Fruit fly (Drosophila melanogaster) whole organism, embryonic: ENCODE measurements around the gene Sytbeta.

ENCODE experiments used
- Ada2b ChIP-seq: fragments of 200-800 bp; sonication (Bioruptor generic); IDR thresholded peaks from 2 replicates; pipeline ENCODE4 v1.3.6; 2022; ENCODE audit warnings: missing biosample characterization, missing genetic modification characterization
- Aef1 ChIP-seq: fragments of 200-800 bp; sonication (Bioruptor generic); IDR thresholded peaks from 3 replicates; pipeline ENCODE4 v1.3.6; 2022; ENCODE audit warnings: missing biosample characterization, missing genetic modification characterization
- Antp ChIP-seq: fragments of 200-800 bp; sonication (Bioruptor generic); optimal IDR thresholded peaks from 3 replicates; lab custom pipeline; 2016; ENCODE audit warnings: missing biosample characterization, missing genetic modification characterization
- Atf-2 ChIP-seq: fragments of 200-800 bp; sonication (Bioruptor generic); optimal IDR thresholded peaks from 2 replicates; lab custom pipeline; 2016; ENCODE audit warnings: missing biosample characterization, missing genetic modification characterization
- CG10979 ChIP-seq: fragments of 200-800 bp; sonication (Bioruptor generic); optimal IDR thresholded peaks from 2 replicates; lab custom pipeline; 2018; ENCODE audit warnings: missing biosample characterization, mild to moderate bottlenecking, missing genetic modification characterization, moderate library complexity
- CG12219 ChIP-seq: fragments of 200-800 bp; sonication (Bioruptor generic); optimal IDR thresholded peaks from 3 replicates; lab custom pipeline; 2018; ENCODE audit warnings: missing biosample characterization, mild to moderate bottlenecking, missing genetic modification characterization
- CG14014 ChIP-seq: fragments of 200-800 bp; sonication (Bioruptor generic); IDR thresholded peaks from 2 replicates; pipeline ENCODE4 v1.3.6; 2022; ENCODE audit warnings: missing biosample characterization, missing genetic modification characterization
- CG15073 ChIP-seq: fragments of 200-800 bp; sonication (Bioruptor generic); optimal IDR thresholded peaks from 2 replicates; lab custom pipeline; 2016; ENCODE audit warnings: missing biosample characterization, missing genetic modification characterization
- CG15696 ChIP-seq: fragments of 200-800 bp; sonication (Bioruptor generic); optimal IDR thresholded peaks from 2 replicates; lab custom pipeline; 2019; ENCODE audit warnings: missing biosample characterization, mild to moderate bottlenecking, missing genetic modification characterization, moderate library complexity
- CG1602 ChIP-seq: fragments of 200-800 bp; sonication (Bioruptor generic); optimal IDR thresholded peaks from 3 replicates; lab custom pipeline; 2016; ENCODE audit warnings: missing biosample characterization, missing genetic modification characterization
- CG16863 ChIP-seq: fragments of 200-800 bp; sonication (Bioruptor generic); optimal IDR thresholded peaks from 3 replicates; lab custom pipeline; 2016; ENCODE audit warnings: missing biosample characterization, missing genetic modification characterization
- CG17612 ChIP-seq: fragments of 200-800 bp; sonication (Bioruptor generic); IDR thresholded peaks from 2 replicates; pipeline ENCODE4 v1.3.6; 2022; ENCODE audit warnings: missing biosample characterization, missing genetic modification characterization
- CG17912 ChIP-seq: fragments of 200-800 bp; sonication (Bioruptor generic); optimal IDR thresholded peaks from 2 replicates; lab custom pipeline; 2018; ENCODE audit warnings: missing biosample characterization, mild to moderate bottlenecking, missing genetic modification characterization
- CG18599 ChIP-seq: fragments of 200-800 bp; sonication (Bioruptor generic); optimal IDR thresholded peaks from 3 replicates; lab custom pipeline; 2017; ENCODE audit warnings: missing biosample characterization, missing genetic modification characterization, mild to moderate bottlenecking, moderate library complexity, missing genetic modification reagents
- CG3838 ChIP-seq: fragments of 200-800 bp; sonication (Bioruptor generic); optimal IDR thresholded peaks from 3 replicates; lab custom pipeline; 2016; ENCODE audit warnings: missing biosample characterization, missing genetic modification characterization
- CG4617 ChIP-seq: fragments of 200-800 bp; sonication (Bioruptor generic); optimal IDR thresholded peaks from 3 replicates; lab custom pipeline; 2016; ENCODE audit warnings: missing biosample characterization, missing genetic modification characterization, borderline replicate concordance
- CG8281 ChIP-seq: fragments of 200-800 bp; sonication (Bioruptor generic); optimal IDR thresholded peaks from 2 replicates; lab custom pipeline; 2018; ENCODE audit warnings: missing biosample characterization, mild to moderate bottlenecking, missing genetic modification characterization, moderate library complexity
- D ChIP-seq, 2 experiments: fragments of 200-800 bp in 1 of 2; fragments of >200 bp in 1 of 2; sonication (Bioruptor generic) in 1 of 2; optimal IDR thresholded peaks; 2 replicates in 1 of 2; 3 replicates in 1 of 2; lab custom pipeline; 2017; ENCODE audit warnings: mild to moderate bottlenecking in 1 of 2, missing biosample characterization in 1 of 2, missing genetic modification characterization in 1 of 2, missing genetic modification reagents in 1 of 2
- Dfd ChIP-seq, 2 experiments: fragments of >200 bp; optimal IDR thresholded peaks; 2 replicates each; lab custom pipeline; 2017; ENCODE audit warnings: missing biosample characterization in 2 of 2, missing genetic modification characterization in 2 of 2
- Dip3 ChIP-seq: fragments of 200-800 bp; sonication (Bioruptor generic); optimal IDR thresholded peaks from 3 replicates; lab custom pipeline; 2016; ENCODE audit warnings: missing biosample characterization, missing genetic modification characterization
- Dll ChIP-seq: fragments of 200-800 bp; sonication (Bioruptor generic); IDR thresholded peaks from 4 replicates; pipeline ENCODE4 v1.3.6; 2022; ENCODE audit warnings: missing biosample characterization, missing genetic modification characterization; ENCODE audit not compliant: partially characterized antibody
- E2f1 ChIP-seq: fragments of 200-800 bp; sonication (Bioruptor generic); IDR thresholded peaks from 2 replicates; pipeline ENCODE4 v1.3.6; 2022; ENCODE audit warnings: missing biosample characterization, missing genetic modification characterization
- Fer1 ChIP-seq: fragments of 200-800 bp; sonication (Bioruptor generic); optimal IDR thresholded peaks from 2 replicates; lab custom pipeline; 2017; ENCODE audit warnings: missing biosample characterization, mild to moderate bottlenecking, missing genetic modification characterization
- Fer3 ChIP-seq: fragments of 200-800 bp; sonication (Bioruptor generic); optimal IDR thresholded peaks from 2 replicates; lab custom pipeline; 2018; ENCODE audit warnings: missing biosample characterization, mild to moderate bottlenecking, missing genetic modification characterization, moderate library complexity
- HHEX ChIP-seq: fragments of 200-800 bp; sonication (Bioruptor generic); optimal IDR thresholded peaks from 3 replicates; lab custom pipeline; 2017; ENCODE audit warnings: missing biosample characterization, mild to moderate bottlenecking, missing genetic modification characterization, missing genetic modification reagents
- Nf-YA ChIP-seq: fragments of 200-800 bp; sonication (Bioruptor generic); IDR thresholded peaks from 2 replicates; pipeline ENCODE4 v1.3.6; 2022; ENCODE audit warnings: missing biosample characterization, missing genetic modification characterization
- PHDP ChIP-seq: fragments of 200-800 bp; sonication (Bioruptor generic); optimal IDR thresholded peaks from 3 replicates; lab custom pipeline; 2018; ENCODE audit warnings: missing biosample characterization, mild to moderate bottlenecking, missing genetic modification characterization, moderate library complexity
- Pdp1 ChIP-seq, 2 experiments: fragments of 200-800 bp; sonication (Bioruptor generic); optimal IDR thresholded peaks; 3 replicates each; lab custom pipeline; 2016; ENCODE audit warnings: missing biosample characterization in 2 of 2, missing genetic modification characterization in 2 of 2, mild to moderate bottlenecking in 1 of 2, moderate library complexity in 1 of 2
- Rfx ChIP-seq: fragments of 200-800 bp; sonication (Bioruptor generic); IDR thresholded peaks from 2 replicates; pipeline ENCODE4 v1.3.6; 2022; ENCODE audit warnings: missing biosample characterization, missing genetic modification characterization
- Ssrp ChIP-seq: fragments of 200-800 bp; sonication (Bioruptor generic); optimal IDR thresholded peaks from 2 replicates; lab custom pipeline; 2018; ENCODE audit warnings: missing biosample characterization, mild to moderate bottlenecking, missing genetic modification characterization, moderate library complexity
- Stat92E ChIP-seq, 3 experiments: fragments of >200 bp in 2 of 3; fragments of 200-800 bp in 1 of 3; sonication (Bioruptor generic) in 1 of 3; optimal IDR thresholded peaks; 2 replicates each; lab custom pipeline; 2017 to 2019; ENCODE audit warnings: missing biosample characterization in 3 of 3, missing genetic modification characterization in 3 of 3, mild to moderate bottlenecking in 1 of 3, moderate library complexity in 1 of 3
- Usf ChIP-seq: fragments of 200-800 bp; sonication (Bioruptor generic); optimal IDR thresholded peaks from 2 replicates; lab custom pipeline; 2017; ENCODE audit warnings: missing genotype, missing biosample characterization, missing genetic modification characterization
- ab ChIP-seq: fragments of 200-800 bp; sonication (Bioruptor generic); optimal IDR thresholded peaks from 2 replicates; lab custom pipeline; 2016; ENCODE audit warnings: missing biosample characterization, missing genetic modification characterization
- br ChIP-seq: fragments of >200 bp; optimal IDR thresholded peaks from 2 replicates; lab custom pipeline; 2017
- chm ChIP-seq: fragments of 200-800 bp; sonication (Bioruptor generic); IDR thresholded peaks from 2 replicates; pipeline ENCODE4 v1.3.6; 2022; ENCODE audit warnings: missing biosample characterization, missing genetic modification characterization
- da ChIP-seq: fragments of 200-800 bp; sonication (Bioruptor generic); optimal IDR thresholded peaks from 2 replicates; lab custom pipeline; 2016; ENCODE audit warnings: missing biosample characterization, missing genetic modification characterization
- gce ChIP-seq: fragments of 200-800 bp; sonication (Bioruptor generic); IDR thresholded peaks from 3 replicates; pipeline ENCODE4 v1.3.6; 2022; ENCODE audit warnings: missing biosample characterization, missing genetic modification characterization
- gt ChIP-seq: fragments of 200-800 bp; sonication (Bioruptor generic); IDR thresholded peaks from 2 replicates; pipeline ENCODE4 v1.3.6; 2022; ENCODE audit warnings: missing biosample characterization, missing genetic modification characterization
- jumu ChIP-seq: fragments of 200-800 bp; sonication (Bioruptor generic); optimal IDR thresholded peaks from 3 replicates; lab custom pipeline; 2016; ENCODE audit warnings: missing biosample characterization, missing genetic modification characterization
- mam ChIP-seq: fragments of 200-800 bp; sonication (Bioruptor generic); optimal IDR thresholded peaks from 3 replicates; lab custom pipeline; 2016; ENCODE audit warnings: missing biosample characterization, missing genetic modification characterization
- pb ChIP-seq: fragments of 200-800 bp; sonication (Bioruptor generic); optimal IDR thresholded peaks from 3 replicates; lab custom pipeline; 2016; ENCODE audit warnings: missing biosample characterization, missing genetic modification characterization
- pfk ChIP-seq: fragments of 200-800 bp; sonication (Bioruptor generic); optimal IDR thresholded peaks from 2 replicates; lab custom pipeline; 2018; ENCODE audit warnings: missing biosample characterization, mild to moderate bottlenecking, missing genetic modification characterization, moderate library complexity
- ranshi ChIP-seq: fragments of 200-800 bp; sonication (Bioruptor generic); IDR thresholded peaks from 2 replicates; pipeline ENCODE4 v1.3.6; 2022; ENCODE audit warnings: missing biosample characterization, missing genetic modification characterization
- salm ChIP-seq: fragments of 200-800 bp; sonication (Bioruptor generic); optimal IDR thresholded peaks from 2 replicates; lab custom pipeline; 2018; ENCODE audit warnings: missing biosample characterization, mild to moderate bottlenecking, missing genetic modification characterization
- slp2 ChIP-seq: fragments of 200-800 bp; sonication (Bioruptor generic); optimal IDR thresholded peaks from 2 replicates; lab custom pipeline; 2016; ENCODE audit warnings: missing biosample characterization, missing genetic modification characterization
- sr ChIP-seq: fragments of 200-800 bp; sonication (Bioruptor generic); IDR thresholded peaks from 3 replicates; pipeline ENCODE4 v1.3.6; 2022; ENCODE audit warnings: missing biosample characterization, missing genetic modification characterization
- twi ChIP-seq: fragments of 200-800 bp; optimal IDR thresholded peaks from 2 replicates; lab custom pipeline; 2019; ENCODE audit warnings: missing biosample characterization, mild to moderate bottlenecking, missing genetic modification characterization, moderate library complexity
- wdn ChIP-seq: fragments of 200-800 bp; sonication (Bioruptor generic); IDR thresholded peaks from 2 replicates; pipeline ENCODE4 v1.3.6; 2022; ENCODE audit warnings: missing biosample characterization, missing genetic modification characterization
- wek ChIP-seq: fragments of 200-800 bp; sonication (Bioruptor generic); optimal IDR thresholded peaks from 3 replicates; lab custom pipeline; 2018; ENCODE audit warnings: missing biosample characterization, mild to moderate bottlenecking, missing genetic modification characterization, moderate library complexity
- z ChIP-seq: fragments of 200-800 bp; sonication (Bioruptor generic); IDR thresholded peaks from 3 replicates; pipeline ENCODE4 v1.3.6; 2022; ENCODE audit warnings: missing biosample characterization, missing genetic modification characterization

Sytbeta gene

DNA sequence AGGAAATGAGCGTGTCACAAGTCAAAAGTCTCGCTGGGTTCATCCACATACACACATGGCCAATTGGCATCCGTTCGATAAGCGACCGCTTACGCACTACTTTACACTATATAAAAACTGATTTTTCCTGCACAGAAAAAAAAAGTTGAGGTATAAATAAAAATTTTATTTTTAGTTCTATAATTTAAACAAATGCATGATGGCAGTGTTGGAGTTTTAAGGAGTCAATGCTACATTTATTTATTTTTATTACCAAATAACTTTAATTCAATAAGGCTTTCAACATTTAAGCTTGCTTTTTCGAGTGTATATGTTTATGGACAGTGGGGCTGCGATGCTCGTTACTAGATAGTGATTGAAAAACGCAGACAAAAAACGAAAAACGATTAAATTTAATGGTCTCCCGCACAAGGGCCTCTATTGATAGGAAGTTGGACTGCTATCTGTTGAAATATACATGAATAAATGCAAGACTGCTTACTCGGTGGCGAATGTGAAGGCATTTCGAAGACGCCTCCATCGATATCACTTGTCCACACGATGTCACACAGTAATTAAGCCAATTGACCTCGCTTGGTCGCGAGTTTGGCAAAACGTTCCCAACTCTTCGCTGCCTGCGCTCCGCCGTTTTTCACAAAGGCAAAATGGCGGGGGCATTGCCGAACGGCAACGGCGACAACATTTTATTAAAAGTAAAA, 53.0 kb downstream of the Sytbeta start (continued):
- TF ChIP-seq z (GFP tag; lab: Robert Waterston, UW) (no peak), ranshi (GFP tag; lab: Robert Waterston, UW) (peak; percentile 80), CG15696 (tag; lab: Kevin White, UChicago) (peak; percentile 82), wdn (GFP tag; lab: Robert Waterston, UW) (no peak), Fer1 (GFP tag; lab: Kevin White, UChicago) (peak; percentile 74), br (lab: Kevin White, UChicago) (no peak), twi (tag; lab: Kevin White, UChicago) (peak; percentile 61), CG16863 (GFP tag; lab: Kevin White, UChicago) (peak; percentile 29), Rfx (GFP tag; lab: Robert Waterston, UW) (peak; percentile 75), CG4617 (peak; percentile 18), HHEX (GFP tag; lab: Kevin White, UChicago) (peak; percentile 71), Fer3 (tag; lab: Kevin White, UChicago) (peak; percentile 75), CG12219 (GFP tag; lab: Kevin White, UChicago) (peak; percentile 54), salm (peak; percentile 74), CG14014 (peak; percentile 58; the same call in 1 of the 2 replicates), Pdp1 (GFP tag; optimal IDR thresholded peaks at IDR 0.05; lab: Kevin White, UChicago) (peak; percentile 49 to 65), CG1602 (GFP tag; lab: Kevin White, UChicago) (peak; percentile 60), CG18599 (peak; percentile 81), CG15073 (GFP tag; lab: Kevin White, UChicago) (no peak), pfk (no peak), Dip3 (GFP tag; lab: Kevin White, UChicago) (no peak), CG17612 (GFP tag; lab: Robert Waterston, UW) (peak; percentile 16; the same call in 1 of the 2 replicates), PHDP (tag; lab: Kevin White, UChicago) (peak; percentile 82), CG8281 (peak; percentile 47), jumu (GFP tag; lab: Kevin White, UChicago) (peak; percentile 15), CG10979 (tag; lab: Kevin White, UChicago) (peak; percentile 78), chm (GFP tag; lab: Robert Waterston, UW) (peak; percentile 65; the same call in 1 of the 2 replicates), Ada2b (GFP tag; lab: Robert Waterston, UW) (peak; percentile 79), Dfd (GFP tag; optimal IDR thresholded peaks at IDR 0.05; lab: Kevin White, UChicago) (no peak), Dll (no peak), CG17912 (GFP tag; lab: Kevin White, UChicago) (no peak), wek (no peak), Antp (GFP tag; lab: Kevin White, UChicago) (no peak), ab (no peak), Usf (GFP tag; lab: Kevin White, UChicago) (no peak), da (GFP tag; lab: Kevin White, UChicago) (no peak), Atf-2 (peak; percentile 16), sr (no peak), gce (peak; percentile 45; the same call in 1 of the 3 replicates), Aef1 (GFP tag; lab: Robert Waterston, UW) (peak; percentile 52), Ssrp (tag; lab: Kevin White, UChicago) (peak; percentile 80), D (optimal IDR thresholded peaks at IDR 0.05; lab: Kevin White, UChicago) (no peak), D (GFP tag; optimal IDR thresholded peaks at IDR 0.05; lab: Kevin White, UChicago) (peak; percentile 70), slp2 (GFP tag; lab: Kevin White, UChicago) (peak; percentile 20), CG3838 (GFP tag; lab: Kevin White, UChicago) (peak; percentile 36), Stat92E (GFP tag; optimal IDR thresholded peaks at IDR 0.05; lab: Kevin White, UChicago) (peak in 1 of 3 experiments; percentile 33), E2f1 (GFP tag; lab: Robert Waterston, UW) (peak; percentile 62), gt (GFP tag; lab: Robert Waterston, UW) (no peak), pb (GFP tag; lab: Kevin White, UChicago) (no peak), Nf-YA (no peak), mam (GFP tag; lab: Kevin White, UChicago) (peak; percentile 5)
